Worm (Caenorhabditis elegans): ENCODE data around the gene T23F6.2.

DNA sequence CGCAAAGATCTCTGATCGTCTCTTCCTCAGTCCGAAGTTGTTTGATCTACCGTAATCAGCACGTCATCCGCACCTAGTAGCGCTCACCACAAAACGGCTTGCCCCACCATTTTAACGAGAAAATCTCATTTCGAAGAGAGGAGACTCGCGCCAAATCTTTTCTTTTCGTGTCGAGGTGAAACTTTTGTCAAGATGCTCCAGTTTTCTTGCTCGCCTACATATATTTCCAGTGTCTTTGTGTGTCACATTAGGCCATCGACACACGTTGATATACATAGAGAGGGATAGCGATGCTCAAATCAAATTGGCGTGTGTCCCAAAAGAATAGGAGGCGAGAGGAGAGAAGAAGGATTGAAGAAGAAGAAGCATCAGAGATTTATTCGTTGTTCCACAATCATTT is 41.6 kb downstream of the T23F6.2 start:
- TF ChIP-seq aly-1 (tag; optimal IDR thresholded peaks at IDR 0.05), result no peak
- TF ChIP-seq ama-1 (optimal IDR thresholded peaks at IDR 0.05), result no peak
- TF ChIP-seq ceh-13 (GFP tag; optimal IDR thresholded peaks at IDR 0.05), result no peak
- no peak for TF ChIP-seq pes-1 (GFP tag; IDR thresholded peaks at IDR 0.05)
- TF ChIP-seq ceh-36 (tag; optimal IDR thresholded peaks at IDR 0.05), result no peak
